Fruit fly (Drosophila melanogaster): Measurements from ENCODE around the gene trx.

DNA sequence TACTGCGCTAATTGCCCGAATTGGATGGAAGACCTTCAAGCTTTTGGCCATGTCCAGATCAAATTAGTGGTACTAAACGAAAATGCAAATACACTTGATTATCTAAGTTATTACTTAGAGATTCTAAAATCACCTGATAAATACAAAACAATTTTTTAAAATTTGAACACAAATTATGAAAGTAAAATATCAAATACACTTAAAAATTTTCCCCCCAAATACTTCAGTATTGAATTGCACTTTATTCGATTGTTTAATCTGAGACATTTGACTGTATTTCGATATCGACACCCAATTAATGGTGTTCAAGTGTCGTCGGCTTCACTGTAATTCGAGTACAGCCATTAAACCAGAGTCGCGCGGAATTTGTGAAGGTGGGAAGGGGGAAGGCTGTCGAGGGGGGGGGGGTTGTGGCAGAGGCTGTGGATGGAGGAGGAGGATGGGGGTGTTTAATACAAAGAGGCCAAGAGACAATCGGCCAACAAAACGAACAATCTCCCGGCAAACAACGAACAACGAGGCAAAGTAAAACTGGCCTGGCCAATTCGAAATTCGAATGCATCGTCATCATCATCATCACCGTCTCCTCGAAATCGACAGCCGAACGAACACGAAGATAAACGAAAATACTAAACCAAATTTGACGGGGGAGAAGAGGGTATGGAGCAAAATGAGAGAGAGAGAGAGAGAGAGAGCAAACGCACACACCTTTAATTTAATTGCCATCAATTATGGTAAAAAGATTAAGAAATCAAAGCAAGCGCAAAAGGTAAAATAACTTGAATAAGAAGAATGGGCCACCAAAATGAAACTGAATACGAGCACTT lies 4.3 kb downstream of the trx start:
- TF ChIP-seq CG8478 (optimal IDR thresholded peaks at IDR 0.05): no peak
- TF ChIP-seq psq (optimal IDR thresholded peaks at IDR 0.05): no peak
- TF ChIP-seq pan (optimal IDR thresholded peaks at IDR 0.05): no peak
- TF ChIP-seq usp (GFP tag; optimal IDR thresholded peaks at IDR 0.05): no peak

Data from whole organism.